Worm (Caenorhabditis elegans): ENCODE measurements around the gene C12D5.3.

The C12D5.3 gene

ce11 chrV:7689888-7690287 lies 13.9 kb downstream of the C12D5.3 start, which contains the start of gene C12D5.9:
TSS of gene C12D5.9 (minus strand) at chrV:7689988.
- no peak for TF ChIP-seq egl-27 (tag; optimal IDR thresholded peaks at IDR 0.05)
- no peak for TF ChIP-seq fos-1 (tag; optimal IDR thresholded peaks at IDR 0.05)
- no peak for TF ChIP-seq Y55F3AM.14 (GFP tag; optimal IDR thresholded peaks at IDR 0.05)
- no peak for TF ChIP-seq ama-1 (optimal IDR thresholded peaks at IDR 0.05)
- no peak for TF ChIP-seq unc-55 (GFP tag; optimal IDR thresholded peaks at IDR 0.05)
- no peak for TF ChIP-seq ztf-1 (GFP tag; conservative IDR thresholded peaks at IDR 0.05)
- TF ChIP-seq ceh-82 (tag; optimal IDR thresholded peaks at IDR 0.05), result no peak
- no peak for TF ChIP-seq ZK546.5 (tag; optimal IDR thresholded peaks at IDR 0.05)
- TF ChIP-seq nhr-23 (tag; optimal IDR thresholded peaks at IDR 0.05), result no peak
- TF ChIP-seq nhr-77 (tag; optimal IDR thresholded peaks at IDR 0.05), result no peak
- no peak for TF ChIP-seq zag-1 (tag; optimal IDR thresholded peaks at IDR 0.05)
- TF ChIP-seq lin-13 (GFP tag; optimal IDR thresholded peaks at IDR 0.05), result no peak
- TF ChIP-seq unc-39 (tag; optimal IDR thresholded peaks at IDR 0.05), result no peak
- no peak for TF ChIP-seq nhr-10 (tag; optimal IDR thresholded peaks at IDR 0.05)
- no peak for TF ChIP-seq crh-2 (tag; optimal IDR thresholded peaks at IDR 0.05)
- TF ChIP-seq peb-1 (tag; optimal IDR thresholded peaks at IDR 0.05), result no peak
- no peak for TF ChIP-seq dmd-4 (tag; optimal IDR thresholded peaks at IDR 0.05)

- TF ChIP-seq mdl-1 (tag; optimal IDR thresholded peaks at IDR 0.05), result no peak
- TF ChIP-seq mbf-1 (tag; optimal IDR thresholded peaks at IDR 0.05), result no peak
- no peak for TF ChIP-seq unc-62 (GFP tag; optimal IDR thresholded peaks at IDR 0.05)
- TF ChIP-seq nhr-6 (tag; optimal IDR thresholded peaks at IDR 0.05), result no peak
- no peak for TF ChIP-seq mab-5 (tag; optimal IDR thresholded peaks at IDR 0.05)
- no peak for TF ChIP-seq peb-1 (tag; optimal IDR thresholded peaks at IDR 0.05)
- no peak for TF ChIP-seq unc-39 (tag; optimal IDR thresholded peaks at IDR 0.05)
- no peak for TF ChIP-seq nhr-12 (tag; optimal IDR thresholded peaks at IDR 0.05)
- no peak for TF ChIP-seq lin-11 (tag; optimal IDR thresholded peaks at IDR 0.05)
- TF ChIP-seq F13H6.1 (tag; optimal IDR thresholded peaks at IDR 0.05), result no peak
- no peak for TF ChIP-seq R02D3.7 (tag; optimal IDR thresholded peaks at IDR 0.05)
- TF ChIP-seq elt-3 (tag; optimal IDR thresholded peaks at IDR 0.05), result no peak
- no peak for TF ChIP-seq snpc-4 (tag; optimal IDR thresholded peaks at IDR 0.05)
- TF ChIP-seq blmp-1 (tag; optimal IDR thresholded peaks at IDR 0.05; ENCODE audit: insufficient read depth), result no peak
Observed at ce11 chrV:7690637-7691036, 14.6 kb downstream of the C12D5.3 start.

- TF ChIP-seq fos-1 (tag; optimal IDR thresholded peaks at IDR 0.05) (no peak), ceh-16 (tag; optimal IDR thresholded peaks at IDR 0.05) (no peak), sma-9 (GFP tag; optimal IDR thresholded peaks at IDR 0.05) (no peak), sma-9 (tag; optimal IDR thresholded peaks at IDR 0.05) (no peak), ztf-1 (GFP tag; conservative IDR thresholded peaks at IDR 0.05) (no peak), nhr-21 (tag; optimal IDR thresholded peaks at IDR 0.05) (no peak), elt-3 (tag; optimal IDR thresholded peaks at IDR 0.05) (no peak)
Observed at ce11 chrV:7693394-7693793, 17.4 kb downstream of the C12D5.3 start, which contains the start of gene C12D5.10. TSS of gene C12D5.10 (minus strand) at chrV:7693494.

ce11 chrV:7696842-7697241 lies 20.8 kb downstream of the C12D5.3 start, which contains the start of gene ZK105.3:
TSS of gene ZK105.3 (plus strand) at chrV:7697142.
- TF ChIP-seq unc-62 (GFP tag; optimal IDR thresholded peaks at IDR 0.05), result no peak
- no peak for TF ChIP-seq zag-1 (tag; optimal IDR thresholded peaks at IDR 0.05)
- TF ChIP-seq nhr-23 (tag; optimal IDR thresholded peaks at IDR 0.05), result no peak
- TF ChIP-seq ztf-1 (GFP tag; conservative IDR thresholded peaks at IDR 0.05), result no peak
- no peak for TF ChIP-seq peb-1 (tag; optimal IDR thresholded peaks at IDR 0.05)
- no peak for TF ChIP-seq fos-1 (tag; optimal IDR thresholded peaks at IDR 0.05)
- TF ChIP-seq skn-1 (tag; optimal IDR thresholded peaks at IDR 0.05), result no peak
- no peak for TF ChIP-seq R02D3.7 (tag; optimal IDR thresholded peaks at IDR 0.05)
- no peak for TF ChIP-seq nhr-6 (tag; optimal IDR thresholded peaks at IDR 0.05)
- TF ChIP-seq lin-11 (tag; optimal IDR thresholded peaks at IDR 0.05), result no peak
- TF ChIP-seq ceh-82 (tag; optimal IDR thresholded peaks at IDR 0.05), result no peak
- no peak for TF ChIP-seq lin-39 (tag; optimal IDR thresholded peaks at IDR 0.05)
- TF ChIP-seq nhr-25 (tag; optimal IDR thresholded peaks at IDR 0.05), result no peak
- no peak for TF ChIP-seq sma-3 (GFP tag; optimal IDR thresholded peaks at IDR 0.05)
- TF ChIP-seq C34F6.9 (tag; optimal IDR thresholded peaks at IDR 0.05), result no peak

Data from whole organism, L2 larva.